Worm (Caenorhabditis elegans) whole organism, mixed stage, embryonic: ENCODE data around the gene W08E12.8.

ENCODE experiments used
- M03D4.4 ChIP-seq: sonication (generic microtip); optimal IDR thresholded peaks from 2 replicates; lab custom pipeline; 2017; ENCODE audit warnings: mild to moderate bottlenecking, missing genetic modification characterization, missing compliant biosample characterization
- bed-3 ChIP-seq: fragments of 200-800 bp; sonication (Bioruptor generic); optimal IDR thresholded peaks from 3 replicates; lab custom pipeline; 2018; ENCODE audit warnings: mild to moderate bottlenecking, missing genetic modification characterization, moderate library complexity, missing compliant biosample characterization
- blmp-1 ChIP-seq: fragments of 150-350 bp; optimal IDR thresholded peaks from 2 replicates; lab custom pipeline; 2014; ENCODE audit warnings: missing biosample characterization, missing genetic modification characterization
- ceh-39 ChIP-seq: fragments of 150-350 bp; optimal IDR thresholded peaks from 2 replicates; lab custom pipeline; 2014; ENCODE audit warnings: missing biosample characterization, missing genetic modification characterization
- ceh-43 ChIP-seq: fragments of 200-800 bp; sonication (Bioruptor generic); optimal IDR thresholded peaks from 2 replicates; lab custom pipeline; 2018; ENCODE audit warnings: mild to moderate bottlenecking, missing genetic modification characterization, moderate library complexity, missing compliant biosample characterization
- ceh-83 ChIP-seq: fragments of 200-800 bp; sonication (Bioruptor generic); optimal IDR thresholded peaks from 2 replicates; lab custom pipeline; 2018; ENCODE audit warnings: mild to moderate bottlenecking, missing genetic modification characterization, missing compliant biosample characterization
- ces-1 ChIP-seq: fragments of 150-350 bp; optimal IDR thresholded peaks from 2 replicates; lab custom pipeline; 2014; ENCODE audit warnings: missing biosample characterization, missing genetic modification reagents, missing genetic modification characterization
- cnd-1 ChIP-seq: fragments of 200-800 bp; sonication (Bioruptor generic); optimal IDR thresholded peaks from 2 replicates; lab custom pipeline; 2018; ENCODE audit warnings: mild to moderate bottlenecking, missing genetic modification characterization, missing compliant biosample characterization
- drap-1 ChIP-seq: fragments of 200-800 bp; sonication (Bioruptor generic); optimal IDR thresholded peaks from 3 replicates; lab custom pipeline; 2018; ENCODE audit warnings: mild to moderate bottlenecking, missing genetic modification characterization, missing compliant biosample characterization
- elt-3 ChIP-seq: fragments of 150-350 bp; optimal IDR thresholded peaks from 2 replicates; lab custom pipeline; 2014; ENCODE audit warnings: missing biosample characterization, missing genetic modification characterization
- flh-1 ChIP-seq: fragments of 200-800 bp; sonication (Bioruptor generic); optimal IDR thresholded peaks from 2 replicates; lab custom pipeline; 2018; ENCODE audit warnings: mild to moderate bottlenecking, missing genetic modification characterization, moderate library complexity, missing compliant biosample characterization
- ham-2 ChIP-seq: fragments of 200-800 bp; sonication (Bioruptor generic); optimal IDR thresholded peaks from 2 replicates; lab custom pipeline; 2018; ENCODE audit warnings: mild to moderate bottlenecking, missing genetic modification characterization, missing compliant biosample characterization
- hlh-1 ChIP-seq: fragments of 150-350 bp; optimal IDR thresholded peaks from 2 replicates; lab custom pipeline; 2014; ENCODE audit warnings: missing biosample characterization, missing genetic modification reagents, missing genetic modification characterization
- lin-13 ChIP-seq: fragments of 150-350 bp; optimal IDR thresholded peaks from 2 replicates; lab custom pipeline; 2014; ENCODE audit warnings: missing biosample characterization, missing genetic modification characterization
- lin-32 ChIP-seq: fragments of 200-800 bp; sonication (Bioruptor generic); optimal IDR thresholded peaks from 2 replicates; lab custom pipeline; 2018; ENCODE audit warnings: mild to moderate bottlenecking, missing genetic modification characterization, missing compliant biosample characterization
- lsy-2 ChIP-seq: fragments of 150-350 bp; optimal IDR thresholded peaks from 2 replicates; lab custom pipeline; 2014; ENCODE audit warnings: missing biosample characterization, missing genetic modification characterization
- mab-5 ChIP-seq: fragments of 150-350 bp; optimal IDR thresholded peaks from 2 replicates; lab custom pipeline; 2014; ENCODE audit warnings: missing biosample characterization, missing genetic modification characterization
- mep-1 ChIP-seq: fragments of 150-350 bp; optimal IDR thresholded peaks from 2 replicates; lab custom pipeline; 2017; ENCODE audit warnings: missing biosample characterization, missing genetic modification reagents, missing genetic modification characterization, inconsistent platforms
- mls-2 ChIP-seq: sonication (generic microtip); optimal IDR thresholded peaks from 2 replicates; lab custom pipeline; 2016; ENCODE audit warnings: mild to moderate bottlenecking, missing genetic modification characterization, moderate library complexity, missing compliant biosample characterization
- nhr-12 ChIP-seq: fragments of 150-350 bp; optimal IDR thresholded peaks from 2 replicates; lab custom pipeline; 2014; ENCODE audit warnings: missing biosample characterization, missing genetic modification characterization
- nhr-2 ChIP-seq: fragments of 150-350 bp; optimal IDR thresholded peaks from 2 replicates; lab custom pipeline; 2014; ENCODE audit warnings: missing biosample characterization, missing genetic modification characterization
- nhr-237 ChIP-seq: fragments of 150-350 bp; optimal IDR thresholded peaks from 2 replicates; lab custom pipeline; 2014; ENCODE audit warnings: missing biosample characterization, missing genetic modification characterization
- nhr-28 ChIP-seq: fragments of 150-350 bp; optimal IDR thresholded peaks from 2 replicates; lab custom pipeline; 2014; ENCODE audit warnings: missing biosample characterization, missing genetic modification characterization
- pha-4 ChIP-seq: fragments of 150-350 bp; optimal IDR thresholded peaks from 2 replicates; lab custom pipeline; 2018; ENCODE audit warnings: missing biosample characterization, missing genetic modification reagents, missing genetic modification characterization
- sem-2 ChIP-seq: fragments of 200-800 bp; sonication (Bioruptor generic); optimal IDR thresholded peaks from 2 replicates; lab custom pipeline; 2018; ENCODE audit warnings: mild to moderate bottlenecking, missing genetic modification characterization, missing compliant biosample characterization
- snpc-4 ChIP-seq: fragments of 150-350 bp; optimal IDR thresholded peaks from 2 replicates; lab custom pipeline; 2014; ENCODE audit warnings: missing biosample characterization, missing genetic modification characterization
- sptf-1 ChIP-seq: sonication (generic microtip); optimal IDR thresholded peaks from 2 replicates; lab custom pipeline; 2017; ENCODE audit warnings: mild to moderate bottlenecking, missing genetic modification characterization, moderate library complexity, missing compliant biosample characterization
- unc-120 ChIP-seq: sonication (generic microtip); optimal IDR thresholded peaks from 2 replicates; lab custom pipeline; 2017; ENCODE audit warnings: missing genetic modification characterization, missing compliant biosample characterization; ENCODE audit not compliant: poor library complexity, severe bottlenecking
- unc-62 ChIP-seq: fragments of 150-350 bp; optimal IDR thresholded peaks from 2 replicates; lab custom pipeline; 2014; ENCODE audit warnings: missing biosample characterization, missing genetic modification reagents, missing genetic modification characterization
- ztf-11 ChIP-seq: fragments of 150-350 bp; optimal IDR thresholded peaks from 2 replicates; lab custom pipeline; 2014; ENCODE audit warnings: missing biosample characterization, missing genetic modification characterization

Gene W08E12.8

ce11 chrIV:3338176-3338575, 46.0 kb downstream of the W08E12.8 start:
- no peak for TF ChIP-seq mls-2
- TF ChIP-seq blmp-1, result no peak
- no peak for TF ChIP-seq sptf-1
- TF ChIP-seq lsy-2 (tag; lab: Kevin White, UChicago), result no peak
- no peak for TF ChIP-seq flh-1 (GFP tag; lab: Kevin White, UChicago)
- TF ChIP-seq ztf-11, result no peak
- no peak for TF ChIP-seq mep-1 (tag; lab: Kevin White, UChicago)
- no peak for TF ChIP-seq cnd-1 (tag; lab: Kevin White, UChicago)
- no peak for TF ChIP-seq nhr-2 (tag; lab: Kevin White, UChicago)
- TF ChIP-seq bed-3 (GFP tag; lab: Kevin White, UChicago), result no peak
- no peak for TF ChIP-seq snpc-4
- TF ChIP-seq ceh-39, result no peak

- peak; percentile 27 for TF ChIP-seq elt-3
- no peak for TF ChIP-seq ham-2 (GFP tag; lab: Kevin White, UChicago)
- peak; percentile 63 for TF ChIP-seq hlh-1
- peak; percentile 83 for TF ChIP-seq nhr-237 (tag; lab: Kevin White, UChicago)
- TF ChIP-seq ceh-83 (GFP tag; lab: Kevin White, UChicago), result no peak
- TF ChIP-seq ces-1 (GFP tag; lab: Kevin White, UChicago), result peak; percentile 86
- TF ChIP-seq lsy-2 (tag; lab: Kevin White, UChicago), result peak; percentile 88
- peak; percentile 50 for TF ChIP-seq sptf-1
- TF ChIP-seq mls-2, result no peak
- TF ChIP-seq lin-13, result peak; percentile 86
- peak; percentile 4 for TF ChIP-seq mab-5 (tag; lab: Kevin White, UChicago)
- no peak for TF ChIP-seq sem-2 (GFP tag; lab: Kevin White, UChicago)
- peak; percentile 70 for TF ChIP-seq pha-4 (tag; lab: Kevin White, UChicago)
- TF ChIP-seq ceh-39, result peak; percentile 89
- TF ChIP-seq ztf-11, result peak; percentile 5
- TF ChIP-seq mep-1 (tag; lab: Kevin White, UChicago), result peak; percentile 97
These were observed 46.5 kb downstream of the W08E12.8 start, which contains the start of gene hrpa-1 for ce11 chrIV:3338676-3339075. hrpa-1 (minus strand) TSS chrIV:3338867.

DNA sequence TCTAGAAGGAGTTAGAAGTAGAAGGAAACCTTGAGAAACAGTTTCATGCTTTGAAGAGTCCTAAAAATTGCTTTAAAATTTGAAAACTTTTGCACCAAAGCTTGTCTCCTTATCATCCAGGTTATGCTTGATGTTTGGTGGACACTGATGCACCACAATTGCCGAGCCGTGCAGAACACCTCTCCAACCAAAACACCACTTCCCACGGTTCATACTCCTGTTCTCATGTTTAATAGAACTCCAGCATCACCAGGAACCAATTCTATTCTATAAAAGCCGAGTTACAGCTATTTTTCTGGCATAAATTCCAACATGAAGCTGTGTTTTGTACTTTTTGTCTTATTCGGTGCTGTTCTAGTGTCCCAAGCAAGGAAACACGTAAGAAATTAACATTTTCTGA, 49.0 kb downstream of the W08E12.8 start, which contains the start of gene F42A6.2:
F42A6.2 (plus strand) TSS at position 301 of the 400 bp plus-strand sequence.
- TF ChIP-seq unc-62 (GFP tag; lab: Kevin White, UChicago), result no peak
- no peak for TF ChIP-seq lin-13
- no peak for TF ChIP-seq pha-4 (tag; lab: Kevin White, UChicago)
- no peak for TF ChIP-seq ham-2 (GFP tag; lab: Kevin White, UChicago)
- no peak for TF ChIP-seq lin-32 (GFP tag; lab: Kevin White, UChicago)
- no peak for TF ChIP-seq drap-1 (GFP tag; lab: Kevin White, UChicago)
- no peak for TF ChIP-seq nhr-12 (tag; lab: Kevin White, UChicago)
- TF ChIP-seq nhr-28 (tag; lab: Kevin White, UChicago), result no peak
- no peak for TF ChIP-seq unc-120 (tag; lab: Kevin White, UChicago)
- TF ChIP-seq nhr-237 (tag; lab: Kevin White, UChicago), result no peak
- TF ChIP-seq mls-2, result no peak
- TF ChIP-seq cnd-1 (tag; lab: Kevin White, UChicago), result no peak
- no peak for TF ChIP-seq flh-1 (GFP tag; lab: Kevin White, UChicago)
- no peak for TF ChIP-seq M03D4.4 (tag; lab: Kevin White, UChicago)
- no peak for TF ChIP-seq ceh-39
- TF ChIP-seq ceh-43 (GFP tag; lab: Kevin White, UChicago), result no peak
- TF ChIP-seq, all 35 proteins: peak for 0
